Worm (Caenorhabditis elegans) whole organism, L3 larva: Measurements from ENCODE around the gene sox-3.

Source experiments
- ama-1 ChIP-seq: fragments of 150-350 bp; optimal IDR thresholded peaks from 2 replicates; lab custom pipeline; 2018
- daf-12 ChIP-seq: fragments of 150-350 bp; optimal IDR thresholded peaks from 2 replicates; lab custom pipeline; 2014; ENCODE audit warnings: missing biosample characterization, missing genetic modification reagents, missing genetic modification characterization
- elt-3 ChIP-seq, 3 experiments: fragments of 150-350 bp in 1 of 3; sonication (generic microtip) in 2 of 3; optimal IDR thresholded peaks; 2 replicates in 2 of 3; 4 replicates in 1 of 3; lab custom pipeline; 2014 to 2017; ENCODE audit warnings: missing biosample characterization in 3 of 3, missing genetic modification characterization in 3 of 3
- lin-15B ChIP-seq: fragments of 150-350 bp; optimal IDR thresholded peaks from 2 replicates; lab custom pipeline; 2014; ENCODE audit warnings: missing biosample characterization, missing genetic modification characterization
- mdl-1 ChIP-seq: fragments of 150-350 bp; optimal IDR thresholded peaks from 2 replicates; lab custom pipeline; 2014; ENCODE audit warnings: missing biosample characterization, missing genetic modification characterization
- nhr-11 ChIP-seq: fragments of 150-350 bp; optimal IDR thresholded peaks from 2 replicates; lab custom pipeline; 2014; ENCODE audit warnings: missing biosample characterization, missing genetic modification characterization
- nhr-23 ChIP-seq: fragments of 150-350 bp; optimal IDR thresholded peaks from 2 replicates; lab custom pipeline; 2014; ENCODE audit warnings: missing biosample characterization, missing genetic modification reagents, missing genetic modification characterization
- nhr-28 ChIP-seq: fragments of 150-350 bp; optimal IDR thresholded peaks from 2 replicates; lab custom pipeline; 2014; ENCODE audit warnings: missing biosample characterization, missing genetic modification characterization
- nhr-76 ChIP-seq: fragments of 150-350 bp; sonication (generic microtip); optimal IDR thresholded peaks from 5 replicates; lab custom pipeline; 2014; ENCODE audit warnings: missing biosample characterization, missing genetic modification characterization
- nhr-77 ChIP-seq: fragments of 150-350 bp; optimal IDR thresholded peaks from 2 replicates; lab custom pipeline; 2014; ENCODE audit warnings: missing biosample characterization, missing genetic modification characterization
- pha-4 ChIP-seq: fragments of 150-350 bp; optimal IDR thresholded peaks from 2 replicates; lab custom pipeline; 2014; ENCODE audit warnings: missing biosample characterization, missing genetic modification reagents, missing genetic modification characterization
- snpc-4 ChIP-seq: fragments of 150-350 bp; optimal IDR thresholded peaks from 2 replicates; lab custom pipeline; 2014; ENCODE audit warnings: missing biosample characterization, missing genetic modification characterization
- tbx-2 ChIP-seq: sonication (generic microtip); optimal IDR thresholded peaks from 2 replicates; lab custom pipeline; 2016; ENCODE audit warnings: mild to moderate bottlenecking, missing genetic modification characterization, missing compliant biosample characterization
- ztf-11 ChIP-seq: fragments of 150-350 bp; optimal IDR thresholded peaks from 2 replicates; lab custom pipeline; 2014; ENCODE audit warnings: missing biosample characterization, missing genetic modification characterization

DNA sequence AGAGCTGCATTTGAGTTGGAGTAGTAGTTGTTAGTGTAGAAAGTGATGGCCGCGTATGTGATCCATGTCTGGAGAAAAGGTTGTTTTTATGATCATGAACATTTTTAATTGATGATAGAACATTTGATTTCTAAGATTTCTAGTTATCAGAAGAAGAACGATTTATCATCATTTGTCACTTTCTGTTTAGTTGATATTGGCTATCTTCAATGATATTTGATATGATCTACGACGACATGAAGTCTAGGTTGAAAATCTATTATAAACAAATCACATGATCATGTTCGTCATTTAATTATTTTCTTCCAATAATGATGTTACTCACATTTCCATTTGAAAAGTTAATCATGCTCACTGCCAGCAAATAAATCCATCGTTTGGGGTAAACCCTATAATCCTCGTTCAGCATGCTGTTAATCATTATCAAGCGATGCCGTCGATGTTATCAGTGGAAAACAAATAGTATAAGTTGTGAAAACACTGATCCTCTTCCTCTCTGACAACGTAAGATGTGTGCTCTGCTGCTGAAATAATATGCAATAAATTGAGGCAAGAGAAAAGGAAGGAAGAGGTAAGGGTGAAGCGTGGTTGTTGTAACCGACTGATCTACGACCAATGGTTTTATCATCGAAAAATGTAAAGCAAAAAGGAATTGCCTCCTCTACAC lies 44.3 kb upstream of the sox-3 start:
- no peak for TF ChIP-seq pha-4 (tag; lab: Kevin White, UChicago)
- TF ChIP-seq nhr-23 (tag; lab: Kevin White, UChicago) = peak; percentile 21
- no peak for TF ChIP-seq ama-1 (lab: Kevin White, UChicago)
- TF ChIP-seq mdl-1 = no peak
- no peak for TF ChIP-seq snpc-4 (tag; lab: Kevin White, UChicago)
- no peak for TF ChIP-seq ztf-11 (tag; lab: Kevin White, UChicago)
- TF ChIP-seq nhr-77 = no peak
- TF ChIP-seq nhr-28 (tag; lab: Kevin White, UChicago) = no peak
- no peak for TF ChIP-seq lin-15B (tag; lab: Kevin White, UChicago)
- TF ChIP-seq nhr-11 (tag; lab: Kevin White, UChicago) = no peak
- TF ChIP-seq tbx-2 = no peak
- TF ChIP-seq daf-12 (tag; lab: Kevin White, UChicago) = no peak
- TF ChIP-seq nhr-76 = no peak
- no peak for TF ChIP-seq elt-3 (tag; optimal IDR thresholded peaks at IDR 0.05; lab: Kevin White, UChicago)
